Fruit fly (Drosophila melanogaster): ENCODE data around the gene GIIIspla2.

dm6 chrX:8163452-8163851, 6.0 kb downstream of the GIIIspla2 start:
- TF ChIP-seq Pif1B (GFP tag; optimal IDR thresholded peaks at IDR 0.05): no peak
- TF ChIP-seq CG12605 (GFP tag; IDR thresholded peaks at IDR 0.05): 0 out of 2 replicates have a peak, but pooled peaks have one; percentile 12
- TF ChIP-seq fd96Ca (GFP tag; IDR thresholded peaks at IDR 0.05): no peak
- TF ChIP-seq CG32121 (GFP tag; IDR thresholded peaks at IDR 0.05): no peak
